Fruit fly (Drosophila melanogaster) whole organism, wandering third instar larva: Measurements from ENCODE around the gene CG11409.

Experiments
- Abd-B ChIP-seq: fragments of >200 bp; optimal IDR thresholded peaks from 2 replicates; lab custom pipeline; 2017; ENCODE audit warnings: missing biosample characterization, missing genetic modification characterization
- CrebA ChIP-seq: fragments of 200-800 bp; sonication (Bioruptor generic); optimal IDR thresholded peaks from 2 replicates; lab custom pipeline; 2016; ENCODE audit warnings: missing biosample characterization, mild to moderate bottlenecking, missing genetic modification characterization, borderline replicate concordance
- Hr78 ChIP-seq: fragments of >200 bp; optimal IDR thresholded peaks from 2 replicates; lab custom pipeline; 2017; ENCODE audit warnings: missing biosample characterization, missing genetic modification characterization
- br ChIP-seq: fragments of 200-800 bp; sonication (Bioruptor generic); optimal IDR thresholded peaks from 2 replicates; lab custom pipeline; 2016; ENCODE audit warnings: missing biosample characterization, missing genetic modification characterization
- brk ChIP-seq: fragments of 200-800 bp; sonication (Bioruptor generic); optimal IDR thresholded peaks from 2 replicates; lab custom pipeline; 2016; ENCODE audit warnings: missing biosample characterization, mild to moderate bottlenecking, missing genetic modification characterization
- dl ChIP-seq, 2 experiments: fragments of 175-275, 200-275 bp in 1 of 2; fragments of 200-275 bp in 1 of 2; sonication (Bioruptor generic); optimal IDR thresholded peaks; lab custom pipeline; 2018; ENCODE audit warnings: mild to moderate bottlenecking in 2 of 2, missing biosample characterization in 2 of 2, missing genetic modification characterization in 2 of 2, moderate library complexity in 2 of 2; ENCODE audit not compliant: partially characterized antibody in 2 of 2, insufficient read depth in 1 of 2
- foxo ChIP-seq, 2 experiments: fragments of 200-800 bp; sonication (Bioruptor generic); optimal IDR thresholded peaks; 2 replicates in 1 of 2; 3 replicates in 1 of 2; lab custom pipeline; 2016 to 2017; ENCODE audit warnings: missing biosample characterization in 2 of 2, missing genetic modification characterization in 2 of 2
- pan ChIP-seq: fragments of >200 bp; optimal IDR thresholded peaks from 2 replicates; lab custom pipeline; 2017
- sv ChIP-seq: fragments of 200-800 bp; sonication (Bioruptor generic); optimal IDR thresholded peaks from 3 replicates; lab custom pipeline; 2016; ENCODE audit warnings: missing biosample characterization, missing genetic modification characterization

DNA sequence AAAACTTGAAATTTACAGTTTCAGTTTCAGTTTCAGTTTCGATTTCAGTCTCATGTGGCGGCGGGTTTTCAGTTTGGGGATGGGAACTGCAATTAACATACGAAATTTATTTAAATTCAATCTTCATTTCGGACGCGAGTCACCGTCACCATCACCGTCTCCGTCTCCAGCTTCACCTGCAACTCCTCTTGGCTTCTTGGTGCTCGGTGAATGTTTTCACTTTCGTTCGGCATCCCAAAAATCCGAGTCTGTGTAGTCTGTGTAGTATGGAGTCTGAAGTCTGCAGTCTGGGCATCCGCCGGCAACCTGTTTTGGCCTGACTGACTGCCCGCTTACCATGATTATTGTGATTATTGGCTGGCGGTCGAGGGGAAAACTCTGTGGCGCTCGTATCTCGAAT is 37.4 kb downstream of the CG11409 start:
- TF ChIP-seq CrebA (GFP tag; lab: Kevin White, UChicago): no peak
- TF ChIP-seq brk: no peak
- no peak for TF ChIP-seq pan
- TF ChIP-seq Hr78: no peak
- no peak for TF ChIP-seq br (GFP tag; lab: Kevin White, UChicago)
- no peak for TF ChIP-seq foxo (GFP tag; optimal IDR thresholded peaks at IDR 0.05; lab: Kevin White, UChicago)
- no peak for TF ChIP-seq sv
- no peak for TF ChIP-seq Abd-B (GFP tag; lab: Kevin White, UChicago)
- TF ChIP-seq dl (GFP tag; optimal IDR thresholded peaks at IDR 0.05; lab: Kevin White, UChicago; ENCODE audit: insufficient read depth in 1 of 2, partially characterized antibody in 2 of 2): no peak
